Fruit fly (Drosophila melanogaster): ENCODE measurements around the gene Cht6.

- no peak for TF ChIP-seq insv (optimal IDR thresholded peaks at IDR 0.05)
- no peak for TF ChIP-seq psq (optimal IDR thresholded peaks at IDR 0.05)
Measured at dm6 chrX:10067528-10067927, 50.9 kb downstream of the Cht6 start.

Measured in Kc167 (cell line).